Fruit fly (Drosophila melanogaster) whole organism, embryonic: ENCODE measurements around the gene CG1628.

ENCODE experiments used
- BEAF-32 ChIP-seq: fragments of 200-800 bp; sonication (Bioruptor generic); optimal IDR thresholded peaks from 3 replicates; lab custom pipeline; 2017; ENCODE audit warnings: missing biosample characterization, missing genetic modification characterization, mild to moderate bottlenecking, moderate library complexity, missing genetic modification reagents
- CG10267 ChIP-seq: fragments of 200-800 bp; sonication (Bioruptor generic); optimal IDR thresholded peaks from 2 replicates; lab custom pipeline; 2018; ENCODE audit warnings: missing biosample characterization, mild to moderate bottlenecking, missing genetic modification characterization, moderate library complexity
- CG10462 ChIP-seq: fragments of 200-800 bp; sonication (Bioruptor generic); optimal IDR thresholded peaks from 2 replicates; lab custom pipeline; 2016; ENCODE audit warnings: missing biosample characterization, missing genetic modification characterization
- CG11560 ChIP-seq: fragments of 200-800 bp; sonication (Bioruptor generic); IDR thresholded peaks from 3 replicates; pipeline ENCODE4 v1.3.6; 2022; ENCODE audit warnings: missing biosample characterization, missing genetic modification characterization
- CG12155 ChIP-seq: fragments of 200-800 bp; sonication (Bioruptor generic); optimal IDR thresholded peaks from 3 replicates; lab custom pipeline; 2016; ENCODE audit warnings: missing biosample characterization, missing genetic modification characterization
- CG12769 ChIP-seq: fragments of 200-800 bp; sonication (Bioruptor generic); optimal IDR thresholded peaks from 2 replicates; lab custom pipeline; 2019; ENCODE audit warnings: missing biosample characterization, mild to moderate bottlenecking, missing genetic modification characterization, moderate library complexity
- CG13624 ChIP-seq: fragments of 200-800 bp; sonication (Bioruptor generic); optimal IDR thresholded peaks from 2 replicates; lab custom pipeline; 2016; ENCODE audit warnings: missing biosample characterization, missing genetic modification characterization
- CG14860 ChIP-seq: fragments of 200-800 bp; sonication (Bioruptor generic); IDR thresholded peaks from 3 replicates; pipeline ENCODE4 v1.3.6; 2022; ENCODE audit warnings: missing biosample characterization, missing genetic modification characterization; ENCODE audit not compliant: partially characterized antibody
- CG1603 ChIP-seq: fragments of 200-800 bp; sonication (Bioruptor generic); optimal IDR thresholded peaks from 2 replicates; lab custom pipeline; 2019; ENCODE audit warnings: missing biosample characterization, mild to moderate bottlenecking, missing genetic modification characterization, moderate library complexity
- CG17359 ChIP-seq: fragments of 200-800 bp; sonication (Bioruptor generic); optimal IDR thresholded peaks from 3 replicates; lab custom pipeline; 2018; ENCODE audit warnings: missing biosample characterization, mild to moderate bottlenecking, missing genetic modification characterization, moderate library complexity
- CG18476 ChIP-seq: fragments of 200-800 bp; sonication (Bioruptor generic); optimal IDR thresholded peaks from 2 replicates; lab custom pipeline; 2016; ENCODE audit warnings: missing biosample characterization, mild to moderate bottlenecking, missing genetic modification characterization
- CG2116 ChIP-seq: fragments of 200-800 bp; sonication (Bioruptor generic); optimal IDR thresholded peaks from 3 replicates; lab custom pipeline; 2018; ENCODE audit warnings: missing biosample characterization, mild to moderate bottlenecking, missing genetic modification characterization
- CG2678 ChIP-seq: fragments of 200-800 bp; sonication (Bioruptor generic); optimal IDR thresholded peaks from 3 replicates; lab custom pipeline; 2019; ENCODE audit warnings: missing biosample characterization, mild to moderate bottlenecking, missing genetic modification characterization, moderate library complexity
- CG3065 ChIP-seq: fragments of 200-800 bp; sonication (Bioruptor generic); optimal IDR thresholded peaks from 2 replicates; lab custom pipeline; 2016; ENCODE audit warnings: missing biosample characterization, missing genetic modification characterization
- CG32772 ChIP-seq: fragments of 200-800 bp; sonication (Bioruptor generic); IDR thresholded peaks from 2 replicates; pipeline ENCODE4 v1.3.6; 2022; ENCODE audit warnings: missing biosample characterization, missing genetic modification characterization
- CG33557 ChIP-seq: fragments of 200-800 bp; sonication (Bioruptor generic); optimal IDR thresholded peaks from 2 replicates; lab custom pipeline; 2019; ENCODE audit warnings: missing biosample characterization, mild to moderate bottlenecking, missing genetic modification characterization, moderate library complexity
- CG34224 ChIP-seq: fragments of 200-800 bp; sonication (Bioruptor generic); IDR thresholded peaks from 3 replicates; pipeline ENCODE4 v1.3.6; 2022; ENCODE audit warnings: missing biosample characterization, missing genetic modification characterization; ENCODE audit not compliant: partially characterized antibody
- CG5953 ChIP-seq: fragments of 200-800 bp; sonication (Bioruptor generic); IDR thresholded peaks from 2 replicates; pipeline ENCODE4 v1.3.6; 2022; ENCODE audit warnings: missing biosample characterization, missing genetic modification characterization
- CG7963 ChIP-seq: fragments of 200-800 bp; sonication (Bioruptor generic); IDR thresholded peaks from 3 replicates; pipeline ENCODE4 v1.3.6; 2022; ENCODE audit warnings: missing biosample characterization, missing genetic modification characterization; ENCODE audit not compliant: partially characterized antibody
- CG9215 ChIP-seq: fragments of 200-800 bp; sonication (Bioruptor generic); IDR thresholded peaks from 2 replicates; pipeline ENCODE4 v1.3.6; 2022; ENCODE audit warnings: missing biosample characterization, missing genetic modification characterization
- Dref ChIP-seq: fragments of 200-800 bp; sonication (Bioruptor generic); IDR thresholded peaks from 2 replicates; pipeline ENCODE4 v1.3.6; 2022; ENCODE audit warnings: missing biosample characterization, missing genetic modification characterization
- Elba2 ChIP-seq: fragments of 200-800 bp; sonication (Bioruptor generic); optimal IDR thresholded peaks from 3 replicates; lab custom pipeline; 2016; ENCODE audit warnings: missing biosample characterization, missing genetic modification characterization
- Ets97D ChIP-seq: fragments of 200-800 bp; sonication (Bioruptor generic); optimal IDR thresholded peaks from 3 replicates; lab custom pipeline; 2016; ENCODE audit warnings: missing biosample characterization, missing genetic modification characterization
- NFAT ChIP-seq: fragments of 200-800 bp; sonication (Bioruptor generic); IDR thresholded peaks from 2 replicates; pipeline ENCODE4 v1.3.6; 2022; ENCODE audit warnings: missing biosample characterization, missing genetic modification characterization
- NK7.1 ChIP-seq: fragments of 200-800 bp; sonication (Bioruptor generic); optimal IDR thresholded peaks from 3 replicates; lab custom pipeline; 2016; ENCODE audit warnings: missing biosample characterization, missing genetic modification characterization
- Sin3A ChIP-seq: fragments of >200 bp; optimal IDR thresholded peaks from 2 replicates; lab custom pipeline; 2018
- Sox100B ChIP-seq: fragments of 200-800 bp; sonication (Bioruptor generic); optimal IDR thresholded peaks from 3 replicates; lab custom pipeline; 2018; ENCODE audit warnings: missing biosample characterization, mild to moderate bottlenecking, missing genetic modification characterization
- Sry-δ ChIP-seq: fragments of 200-800 bp; sonication (Bioruptor generic); optimal IDR thresholded peaks from 2 replicates; lab custom pipeline; 2016; ENCODE audit warnings: missing biosample characterization, missing genetic modification characterization
- Trl ChIP-seq, 3 experiments: fragments of >200 bp in 2 of 3; fragments of 200-800 bp in 1 of 3; sonication (Bioruptor generic) in 1 of 3; optimal IDR thresholded peaks; 2 replicates in 1 of 3; 3 replicates in 2 of 3; lab custom pipeline; 2016 to 2017; ENCODE audit warnings: missing biosample characterization in 1 of 3, missing genetic modification characterization in 1 of 3
- amos ChIP-seq: fragments of 200-800 bp; sonication (Bioruptor generic); IDR thresholded peaks from 2 replicates; pipeline ENCODE4 v1.3.6; 2022; ENCODE audit warnings: missing biosample characterization, missing genetic modification characterization; ENCODE audit not compliant: partially characterized antibody
- bbx ChIP-seq: fragments of 200-800 bp; sonication (Bioruptor generic); IDR thresholded peaks from 2 replicates; pipeline ENCODE4 v1.3.6; 2022; ENCODE audit warnings: missing biosample characterization, missing genetic modification characterization; ENCODE audit not compliant: partially characterized antibody
- cato ChIP-seq: fragments of 200-800 bp; sonication (Bioruptor generic); optimal IDR thresholded peaks from 2 replicates; lab custom pipeline; 2016; ENCODE audit warnings: missing biosample characterization, missing genetic modification characterization, borderline replicate concordance
- chinmo ChIP-seq: fragments of 200-800 bp; sonication (Bioruptor generic); IDR thresholded peaks from 4 replicates; pipeline ENCODE4 v1.3.6; 2022; ENCODE audit warnings: missing biosample characterization, missing genetic modification characterization; ENCODE audit not compliant: partially characterized antibody
- ci ChIP-seq: fragments of 200-800 bp; sonication (Bioruptor generic); IDR thresholded peaks from 3 replicates; pipeline ENCODE4 v1.3.6; 2022; ENCODE audit warnings: missing biosample characterization, missing genetic modification characterization
- crp ChIP-seq, 2 experiments: fragments of 200-800 bp; sonication (Bioruptor generic); optimal IDR thresholded peaks; 2 replicates in 1 of 2; 3 replicates in 1 of 2; lab custom pipeline; 2017; ENCODE audit warnings: missing biosample characterization in 2 of 2, missing genetic modification characterization in 2 of 2, mild to moderate bottlenecking in 1 of 2, moderate library complexity in 1 of 2
- ftz-f1 ChIP-seq: fragments of 200-800 bp; sonication (Bioruptor generic); optimal IDR thresholded peaks from 2 replicates; lab custom pipeline; 2016; ENCODE audit warnings: missing biosample characterization, missing genetic modification characterization
- gfzf ChIP-seq: fragments of 200-800 bp; sonication (Bioruptor generic); optimal IDR thresholded peaks from 2 replicates; lab custom pipeline; 2016; ENCODE audit warnings: missing biosample characterization, mild to moderate bottlenecking, missing genetic modification characterization, moderate library complexity
- hb ChIP-seq: fragments of 200-800 bp; sonication (Bioruptor generic); IDR thresholded peaks from 3 replicates; pipeline ENCODE4 v1.3.6; 2022; ENCODE audit warnings: missing biosample characterization, missing genetic modification characterization; ENCODE audit not compliant: partially characterized antibody
- hth ChIP-seq: fragments of >200 bp; optimal IDR thresholded peaks from 2 replicates; lab custom pipeline; 2017; ENCODE audit warnings: inconsistent platforms
- inv ChIP-seq: fragments of 200-800 bp; sonication (Bioruptor generic); IDR thresholded peaks from 2 replicates; pipeline ENCODE4 v1.3.6; 2022; ENCODE audit warnings: missing biosample characterization, missing genetic modification characterization; ENCODE audit not compliant: partially characterized antibody
- nerfin-2 ChIP-seq: fragments of 200-800 bp; sonication (Bioruptor generic); IDR thresholded peaks from 2 replicates; pipeline ENCODE4 v1.3.6; 2022; ENCODE audit warnings: missing biosample characterization, missing genetic modification characterization; ENCODE audit not compliant: partially characterized antibody
- phol ChIP-seq: fragments of 200-800 bp; sonication (Bioruptor generic); optimal IDR thresholded peaks from 3 replicates; lab custom pipeline; 2018; ENCODE audit warnings: missing biosample characterization, mild to moderate bottlenecking, missing genetic modification characterization, moderate library complexity
- pita ChIP-seq: fragments of 200-800 bp; sonication (Bioruptor generic); optimal IDR thresholded peaks from 2 replicates; lab custom pipeline; 2017; ENCODE audit warnings: missing biosample characterization, mild to moderate bottlenecking, missing genetic modification characterization
- repo ChIP-seq: fragments of 200-800 bp; sonication (Bioruptor generic); optimal IDR thresholded peaks from 2 replicates; lab custom pipeline; 2016; ENCODE audit warnings: missing biosample characterization, missing genetic modification characterization
- shn ChIP-seq: fragments of 200-800 bp; sonication (Bioruptor generic); optimal IDR thresholded peaks from 3 replicates; lab custom pipeline; 2016; ENCODE audit warnings: missing biosample characterization, missing genetic modification characterization
- sima ChIP-seq: fragments of 200-800 bp; sonication (Bioruptor generic); optimal IDR thresholded peaks from 2 replicates; lab custom pipeline; 2016; ENCODE audit warnings: missing biosample characterization, missing genetic modification characterization
- sna ChIP-seq: fragments of 200-800 bp; sonication (Bioruptor generic); IDR thresholded peaks from 2 replicates; pipeline ENCODE4 v1.3.6; 2022; ENCODE audit warnings: missing biosample characterization, missing genetic modification characterization; ENCODE audit not compliant: partially characterized antibody
- stwl ChIP-seq: fragments of 200-800 bp; sonication (Bioruptor generic); optimal IDR thresholded peaks from 3 replicates; lab custom pipeline; 2018; ENCODE audit warnings: missing biosample characterization, mild to moderate bottlenecking, missing genetic modification characterization, moderate library complexity
- zen2 ChIP-seq: fragments of 200-800 bp; sonication (Bioruptor generic); IDR thresholded peaks from 3 replicates; pipeline ENCODE4 v1.3.6; 2022; ENCODE audit warnings: missing biosample characterization, missing genetic modification characterization; ENCODE audit not compliant: partially characterized antibody

Gene CG1628

DNA sequence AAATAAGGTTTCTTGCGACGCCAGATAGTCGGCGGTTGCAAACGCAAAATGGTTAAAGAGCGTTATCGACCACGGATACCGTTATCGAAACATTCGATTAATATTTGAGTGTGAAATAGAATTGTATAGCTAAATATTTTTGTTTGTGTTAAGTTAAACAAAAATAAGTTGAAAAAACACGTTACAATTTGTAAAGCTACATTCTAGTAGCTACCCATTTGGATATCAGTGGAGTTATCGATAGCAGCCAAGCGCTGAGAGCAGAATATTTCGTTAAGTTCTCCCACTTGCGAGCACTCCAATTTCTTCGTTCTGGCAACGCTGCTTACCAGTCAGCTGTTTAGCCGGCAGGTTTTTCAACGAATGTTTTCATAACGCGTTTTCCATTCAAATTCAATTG, 6.7 kb downstream of the CG1628 start, which contains the start of the genes Hmr and CG2124 (continued):
- peak; percentile 36 for TF ChIP-seq gfzf (GFP tag; lab: Kevin White, UChicago)
- peak; percentile 74 for TF ChIP-seq CG14860 (GFP tag; lab: Robert Waterston, UW)
- no peak for TF ChIP-seq CG17359
- TF ChIP-seq shn (GFP tag; lab: Kevin White, UChicago), result no peak
- TF ChIP-seq NFAT (GFP tag; lab: Robert Waterston, UW), result no peak
- peak; percentile 67 for TF ChIP-seq stwl
- TF ChIP-seq CG2678 (tag; lab: Kevin White, UChicago), result no peak
- TF ChIP-seq sna (GFP tag; lab: Robert Waterston, UW), result peak; percentile 91
- peak; percentile 79 for TF ChIP-seq CG2116 (GFP tag; lab: Kevin White, UChicago)
- peak; percentile 73 for TF ChIP-seq Sry-δ
- TF ChIP-seq CG7963 (GFP tag; lab: Robert Waterston, UW), result 0 out of 3 replicates have a peak, but pooled peaks have one; percentile 26
- TF ChIP-seq CG11560, result peak; percentile 95
- peak; percentile 67 for TF ChIP-seq BEAF-32 (GFP tag; lab: Kevin White, UChicago)
- TF ChIP-seq pita (GFP tag; lab: Kevin White, UChicago), result no peak
- no peak for TF ChIP-seq NK7.1 (GFP tag; lab: Kevin White, UChicago)
- TF ChIP-seq CG1603 (tag; lab: Kevin White, UChicago), result peak; percentile 34
- TF ChIP-seq crp (GFP tag; optimal IDR thresholded peaks at IDR 0.05; lab: Kevin White, UChicago), result peak; percentile 50 to 87
- TF ChIP-seq hth (lab: Kevin White, UChicago), result no peak
- TF ChIP-seq CG5953 (GFP tag; lab: Robert Waterston, UW), result no peak
- peak; percentile 4 for TF ChIP-seq Ets97D (GFP tag; lab: Kevin White, UChicago)
- TF ChIP-seq Sin3A, result peak; percentile 62
- TF ChIP-seq cato (GFP tag; lab: Kevin White, UChicago), result no peak
- peak; percentile 50 for TF ChIP-seq inv
- TF ChIP-seq phol, result peak; percentile 23
- TF ChIP-seq CG13624 (GFP tag; lab: Kevin White, UChicago), result no peak
- no peak for TF ChIP-seq CG10462 (GFP tag; lab: Kevin White, UChicago)
- TF ChIP-seq nerfin-2 (GFP tag; lab: Robert Waterston, UW), result 0 out of 2 replicates have a peak, but pooled peaks have one; percentile 42
- peak; percentile 32 for TF ChIP-seq CG10267
- TF ChIP-seq CG33557 (GFP tag; lab: Kevin White, UChicago), result no peak
- TF ChIP-seq CG12155 (GFP tag; lab: Kevin White, UChicago), result no peak
- no peak for TF ChIP-seq CG12769 (tag; lab: Kevin White, UChicago)
- no peak for TF ChIP-seq ci
- TF ChIP-seq Dref (GFP tag; lab: Robert Waterston, UW), result peak; percentile 64
- TF ChIP-seq repo (GFP tag; lab: Kevin White, UChicago), result no peak
- peak; percentile 87 for TF ChIP-seq CG34224 (GFP tag; lab: Robert Waterston, UW)
- no peak for TF ChIP-seq Sox100B
- TF ChIP-seq amos (GFP tag; lab: Robert Waterston, UW), result peak; percentile 59; the same call in 1 of the 2 replicates
- TF ChIP-seq CG9215 (GFP tag; lab: Robert Waterston, UW), result peak; percentile 64
- 0 out of 4 replicates have a peak, but pooled peaks have one; percentile 23 for TF ChIP-seq chinmo
- no peak for TF ChIP-seq hb (GFP tag; lab: Robert Waterston, UW)
- no peak for TF ChIP-seq ftz-f1 (GFP tag; lab: Kevin White, UChicago)
- TF ChIP-seq CG18476, result no peak
- peak; percentile 44; the same call in 1 of the 3 replicates for TF ChIP-seq zen2 (GFP tag; lab: Robert Waterston, UW)
- no peak for TF ChIP-seq Elba2 (GFP tag; lab: Kevin White, UChicago)
- TF ChIP-seq CG3065 (GFP tag; lab: Kevin White, UChicago), result no peak
- TF ChIP-seq bbx (GFP tag; lab: Robert Waterston, UW), result peak; percentile 35
- peak; percentile 28 to 47 for TF ChIP-seq Trl (optimal IDR thresholded peaks at IDR 0.05; lab: Kevin White, UChicago)
- TF ChIP-seq Trl (GFP tag; optimal IDR thresholded peaks at IDR 0.05; lab: Kevin White, UChicago), result no peak
- TF ChIP-seq sima (GFP tag; lab: Kevin White, UChicago), result no peak
- no peak for TF ChIP-seq CG32772
